Fruit fly (Drosophila melanogaster) whole organism, larva: ENCODE data around the gene CG31800.
A peak's percentile ranks its signal among the peaks of the same experiment; 100 is the strongest.

ENCODE experiments used
- noc ChIP-seq: fragments of 200-800 bp; sonication (Bioruptor generic); optimal IDR thresholded peaks from 3 replicates; lab custom pipeline; 2019; ENCODE audit warnings: missing biosample characterization, mild to moderate bottlenecking, missing genetic modification characterization, moderate library complexity

CG31800 gene

DNA sequence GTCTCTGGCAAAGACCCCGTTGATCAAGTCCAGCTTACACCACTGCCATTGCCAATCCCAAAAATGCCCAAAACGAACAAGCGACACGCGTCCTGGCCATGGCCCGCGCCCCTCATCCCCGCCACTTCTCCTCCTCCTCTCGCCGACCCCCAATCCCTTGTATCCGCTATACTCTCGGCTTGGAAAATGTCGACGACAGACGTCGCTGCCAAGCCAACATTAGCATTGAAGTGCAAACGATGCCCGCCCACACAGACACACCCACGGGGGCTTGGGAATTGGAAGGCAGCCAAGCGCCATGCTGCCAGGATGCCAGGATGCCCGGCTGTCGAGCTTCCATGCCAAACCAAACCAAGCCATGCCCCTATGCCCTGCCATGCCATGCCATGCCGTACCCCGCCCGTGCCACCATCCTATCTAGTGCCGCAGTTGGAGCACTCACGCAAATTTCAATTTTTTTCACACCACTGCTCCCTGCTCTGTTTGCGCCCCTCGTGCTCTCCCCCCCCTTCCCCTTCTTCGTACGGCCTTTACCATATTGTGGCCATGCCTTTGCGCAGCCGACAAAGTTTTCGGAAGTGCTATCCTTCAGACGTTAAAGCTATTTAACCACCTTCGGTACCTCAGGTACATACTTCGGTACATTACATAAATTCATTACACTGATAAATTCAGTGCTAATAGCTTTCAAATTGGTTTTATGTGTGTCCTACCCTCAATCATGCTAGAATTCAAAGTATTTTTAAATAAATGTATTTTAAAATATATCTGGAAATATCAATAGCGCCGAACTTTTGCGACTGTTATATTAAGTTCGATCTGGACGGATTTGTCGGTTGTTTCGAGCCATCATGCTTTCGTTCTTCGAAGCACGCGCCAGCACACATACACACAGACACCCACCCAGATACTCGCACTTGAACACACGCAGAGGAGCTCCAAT, 12.8 kb downstream of the CG31800 start:
- peak; percentile 51 for TF ChIP-seq noc

DNA sequence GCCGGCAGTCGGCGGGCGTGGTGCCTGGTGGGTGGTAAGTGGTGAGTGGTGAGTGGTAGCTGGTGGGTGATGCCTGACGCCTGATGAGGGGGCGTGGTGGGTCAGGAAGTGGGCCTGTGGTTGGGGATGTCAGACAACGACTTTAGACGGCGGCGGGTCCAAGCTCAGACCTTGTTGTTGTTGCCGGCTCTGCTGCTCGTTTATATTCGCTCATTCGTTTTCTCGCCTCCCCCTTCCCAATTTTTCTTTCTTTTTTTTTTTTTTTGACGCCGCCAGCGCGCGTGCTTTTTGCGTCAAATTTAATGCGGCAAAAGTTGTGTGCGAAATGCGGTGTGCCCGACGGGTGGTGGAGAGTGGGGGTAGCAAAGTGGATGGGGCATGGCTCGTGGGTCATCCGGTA, 14.7 kb downstream of the CG31800 start:
- TF ChIP-seq noc, result no peak

DNA sequence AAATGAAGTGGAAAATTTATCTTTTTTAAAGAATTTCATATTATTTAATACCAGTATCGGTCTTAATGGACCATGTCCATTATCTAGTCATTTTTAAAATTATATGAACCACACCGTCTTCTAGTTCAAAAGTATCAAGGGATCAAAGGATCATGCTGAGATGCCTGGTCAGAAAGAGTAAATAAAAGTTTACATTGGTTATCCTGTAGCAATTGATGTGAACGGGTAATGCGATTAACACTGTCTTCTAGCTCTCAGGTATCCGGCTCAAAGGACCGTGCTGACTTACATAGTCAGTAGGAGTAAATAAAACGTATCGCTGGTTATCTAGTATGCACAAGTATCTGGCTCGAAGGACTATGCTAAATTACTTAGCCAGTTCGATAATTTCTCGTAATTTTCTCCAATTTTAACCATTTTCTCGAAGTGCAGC, 15.2 kb downstream of the CG31800 start:
- no peak for TF ChIP-seq noc

DNA sequence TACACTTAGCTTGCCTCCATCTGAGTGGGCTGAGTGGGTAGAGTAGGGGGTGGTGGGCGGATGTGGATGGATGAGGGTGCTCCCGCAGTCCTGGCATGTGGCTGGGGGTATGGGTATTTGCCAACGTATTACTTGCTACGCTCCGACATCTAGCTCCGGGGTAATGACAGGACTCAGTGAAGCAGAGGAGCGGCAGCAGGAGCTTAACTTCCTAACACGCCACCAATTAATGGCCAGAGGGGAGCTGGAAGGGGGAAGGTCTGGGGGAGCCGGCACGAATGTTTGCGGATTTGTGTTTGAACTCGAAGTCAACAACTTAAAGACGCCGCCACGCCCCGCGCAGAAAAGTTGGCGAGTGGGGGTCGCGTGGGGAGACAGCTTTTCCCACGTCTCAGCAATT, 16.1 kb downstream of the CG31800 start:
- TF ChIP-seq noc, result no peak

DNA sequence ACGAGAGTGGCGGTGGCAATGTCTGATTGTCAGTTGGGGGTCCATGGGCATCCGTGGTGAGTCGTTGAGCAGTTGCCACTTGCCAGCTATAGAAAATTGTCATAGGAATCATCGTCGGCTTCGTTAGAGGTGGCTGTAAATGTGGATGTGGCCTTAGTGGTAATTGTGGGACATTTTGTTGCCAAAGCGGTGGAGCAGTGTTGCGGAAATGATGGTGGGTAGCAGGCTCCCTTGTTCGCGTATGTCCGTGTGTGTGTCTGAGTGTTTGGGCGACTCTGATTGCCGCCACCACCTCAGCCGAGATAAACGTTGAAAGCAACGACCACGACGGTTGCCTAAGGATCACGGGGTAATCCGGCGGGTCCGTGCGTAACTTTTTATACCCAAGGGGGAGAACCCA, 17.3 kb downstream of the CG31800 start:
- TF ChIP-seq noc, result no peak

DNA sequence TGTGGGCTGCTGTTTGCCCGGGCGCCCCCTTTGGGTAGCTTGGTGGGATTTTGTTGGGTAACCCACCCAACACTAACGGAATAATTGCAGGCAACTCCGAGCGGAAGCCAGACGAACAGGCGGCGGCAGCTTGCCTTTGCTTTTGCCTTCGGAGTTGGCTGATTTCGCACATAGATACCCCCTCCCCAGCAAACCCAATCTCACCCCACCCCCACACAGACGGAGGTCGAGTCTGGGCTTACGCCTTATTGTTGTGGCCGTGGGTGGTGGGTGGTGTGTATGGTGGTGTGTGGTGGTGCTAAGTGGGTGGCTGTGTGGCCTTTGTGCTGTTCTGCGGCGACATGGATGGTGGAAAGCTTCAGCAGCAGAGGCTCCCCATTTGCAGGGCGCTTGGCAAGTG, 18.7 kb downstream of the CG31800 start:
- no peak for TF ChIP-seq noc

DNA sequence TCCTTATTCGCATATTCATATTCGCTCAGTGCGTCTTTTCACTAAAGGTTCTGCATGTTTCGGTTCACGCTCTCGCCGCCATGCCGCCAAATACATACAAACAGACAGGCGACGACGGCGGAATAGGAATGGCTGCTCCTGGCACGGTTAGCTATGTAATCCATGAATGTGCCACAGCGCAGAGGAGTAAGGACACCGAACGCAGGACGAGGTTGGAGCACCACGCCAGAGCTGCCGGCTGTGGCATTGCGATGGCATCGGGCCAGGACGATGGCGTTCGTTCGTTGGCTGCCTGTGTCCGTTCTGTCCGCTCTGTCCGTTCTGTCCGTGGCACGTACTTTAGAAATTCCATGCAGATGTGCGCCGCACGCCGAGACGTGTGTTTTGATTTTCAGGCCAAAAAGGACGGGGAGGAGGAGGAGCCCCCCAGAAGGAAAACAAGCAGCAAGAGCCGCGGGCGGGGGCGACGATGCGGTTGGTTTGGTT, 19.5 kb downstream of the CG31800 start:
- TF ChIP-seq noc, result no peak

DNA sequence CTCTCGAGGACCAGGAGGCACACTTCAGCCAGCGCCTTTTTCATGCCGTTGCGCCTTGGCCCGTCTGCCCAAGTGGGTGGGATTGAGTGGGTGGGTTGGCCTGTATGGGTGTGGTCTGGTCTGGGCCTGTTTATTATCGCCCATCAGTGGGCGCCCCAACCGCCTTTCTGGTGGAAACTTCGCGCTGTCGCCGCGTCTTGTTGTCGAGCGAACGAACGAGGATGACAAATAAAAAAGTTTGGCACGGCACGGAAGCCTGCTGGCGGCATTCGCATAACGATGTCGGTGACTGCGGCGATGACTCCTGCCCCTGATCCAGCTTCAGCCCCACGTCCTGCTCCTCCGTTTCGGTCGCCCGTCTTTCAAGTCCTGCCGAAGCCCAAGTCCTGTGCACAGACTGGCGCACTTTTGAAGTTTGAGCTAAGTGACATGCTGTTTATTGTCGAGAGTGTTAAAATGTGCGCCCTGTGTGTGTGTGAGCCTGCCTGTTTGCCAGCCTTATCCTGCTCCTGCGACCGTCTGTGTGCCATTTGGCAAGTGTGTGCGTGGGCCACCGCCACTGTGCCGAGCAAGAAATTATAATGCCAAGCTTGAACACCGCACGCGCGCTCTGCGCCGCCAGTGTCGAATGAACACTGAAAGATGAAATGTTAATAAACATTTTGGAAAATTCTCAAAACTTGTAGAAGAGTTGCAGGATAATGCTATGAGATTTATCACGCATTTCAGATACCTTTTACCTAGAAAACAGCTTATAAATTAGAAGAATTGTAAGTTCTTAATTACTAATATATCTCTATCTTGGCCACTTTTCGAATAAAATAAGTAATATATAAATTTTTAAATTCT, 20.1 kb downstream of the CG31800 start:
- TF ChIP-seq noc, result peak; percentile 23

DNA sequence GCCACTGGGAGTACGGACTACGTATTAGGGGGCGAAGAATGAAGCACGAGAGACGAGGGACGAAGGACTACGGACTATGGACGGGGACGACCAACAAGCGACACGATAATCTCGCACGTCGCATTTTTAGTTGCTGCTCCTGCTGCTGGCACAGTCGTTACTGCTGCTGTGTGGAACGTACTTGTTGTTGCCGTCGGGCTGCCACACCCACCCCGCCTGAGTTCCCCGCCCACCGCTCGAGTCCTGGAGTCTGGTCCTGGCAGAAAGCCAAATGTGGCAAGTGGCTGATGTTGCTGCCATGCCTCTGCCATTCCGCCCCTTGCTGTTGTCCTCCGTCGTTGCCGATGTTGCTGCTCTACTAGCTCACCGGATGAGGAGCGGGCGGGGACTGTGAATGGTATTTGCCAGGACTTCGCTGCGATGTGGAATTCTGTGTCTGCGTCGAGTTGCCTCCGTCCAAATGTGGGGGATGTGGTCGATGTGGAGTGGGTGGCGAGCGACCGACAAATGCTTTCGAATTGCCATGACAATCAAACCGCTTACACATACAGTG, 21.5 kb downstream of the CG31800 start:
- TF ChIP-seq noc, result no peak

DNA sequence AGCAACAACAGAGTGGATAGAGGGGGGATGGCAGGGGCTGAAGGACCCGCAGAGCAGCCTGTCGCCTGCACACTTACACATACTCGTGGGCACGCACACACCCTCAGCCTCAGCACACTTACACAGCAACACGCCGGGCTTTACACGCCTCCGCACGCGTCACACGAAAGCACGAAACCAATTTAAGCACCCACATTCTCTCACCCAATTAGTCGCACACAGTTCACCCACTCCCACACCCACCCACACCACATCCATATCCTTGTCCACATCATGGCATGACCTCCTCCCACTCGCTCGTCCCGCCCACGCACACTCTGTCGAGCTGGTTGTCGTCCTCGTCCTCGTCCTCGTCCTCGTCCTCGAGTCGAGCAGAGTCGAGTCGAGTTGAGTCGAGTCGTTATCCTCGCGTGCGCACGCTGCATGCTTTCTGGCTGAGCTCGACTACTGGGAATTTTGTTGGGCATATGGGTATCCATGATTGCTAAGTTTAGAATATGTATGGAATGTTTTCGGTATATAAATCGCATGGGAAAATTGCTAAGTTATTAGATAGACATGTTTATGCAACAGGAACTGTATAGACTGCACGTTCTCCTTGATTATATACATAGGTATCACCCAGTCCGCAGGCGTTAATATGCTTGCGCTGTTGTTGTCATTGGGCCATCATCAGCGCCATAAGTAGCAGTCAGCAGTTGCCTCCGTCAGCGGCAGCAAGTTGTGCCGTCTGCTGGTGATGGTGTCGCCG, 22.3 kb downstream of the CG31800 start:
- peak; percentile 54 for TF ChIP-seq noc

DNA sequence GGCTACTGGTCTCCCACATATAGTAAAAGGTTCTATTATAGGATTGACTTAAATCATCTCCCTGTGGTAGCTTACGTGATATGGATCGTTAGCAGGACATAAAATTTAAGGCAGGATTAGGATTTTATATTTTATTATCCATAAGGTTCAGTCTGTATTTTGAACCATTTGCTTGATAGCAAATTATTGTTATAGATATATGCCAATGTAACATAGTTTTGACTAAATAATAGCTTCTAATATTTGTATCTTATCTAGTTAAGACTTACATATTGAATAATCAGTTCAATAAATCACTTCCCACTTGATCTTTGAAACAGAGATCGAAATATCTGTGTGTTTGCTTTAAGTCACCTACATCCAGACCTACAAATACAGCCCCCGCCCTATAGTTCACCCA, 23.8 kb downstream of the CG31800 start, which contains the start of gene robl37BC:
Gene robl37BC (plus strand): TSS at position 301 of the 400 bp plus-strand sequence.
- no peak for TF ChIP-seq noc

DNA sequence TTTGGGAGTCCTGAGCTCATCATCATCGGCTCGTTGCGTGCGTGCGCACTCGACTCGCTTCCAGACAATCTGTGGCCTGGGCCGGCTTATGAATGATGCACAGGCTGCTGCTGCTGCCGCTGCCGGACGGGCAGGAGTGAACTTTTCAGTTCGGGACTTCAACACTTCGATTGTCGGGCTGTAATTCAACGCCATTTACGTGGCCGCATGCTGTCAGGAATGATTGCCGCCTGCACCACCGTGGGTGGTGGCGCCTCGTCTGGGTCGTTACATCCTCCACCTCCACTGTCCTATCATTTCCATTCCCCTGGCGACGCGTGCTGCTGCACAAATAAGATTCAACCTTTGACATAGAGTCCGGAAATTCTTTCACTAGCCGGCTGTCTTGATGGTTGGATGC, 24.3 kb downstream of the CG31800 start:
- no peak for TF ChIP-seq noc

DNA sequence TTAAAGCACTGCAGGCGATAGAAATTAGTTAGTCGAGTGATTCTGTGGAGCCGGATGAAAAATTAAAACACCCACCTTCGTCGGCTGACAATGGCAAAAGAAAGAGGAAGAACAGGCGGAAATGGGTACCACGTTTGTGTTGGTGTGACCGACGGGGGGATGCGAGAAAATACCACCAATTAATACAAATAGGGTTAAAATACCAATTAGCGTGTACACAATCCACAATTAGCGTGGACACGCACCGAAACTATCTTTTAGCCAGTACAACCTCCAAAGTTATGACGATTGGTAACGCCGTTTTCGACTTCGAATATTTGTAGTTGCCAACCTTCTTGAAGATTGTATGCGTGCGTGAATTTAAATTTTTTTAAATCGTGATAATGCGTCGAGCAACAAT, 25.2 kb downstream of the CG31800 start, which contains the start of gene RpL30:
Gene RpL30 (minus strand): TSS at position 177 of the 400 bp plus-strand sequence.
- peak; percentile 82 for TF ChIP-seq noc

DNA sequence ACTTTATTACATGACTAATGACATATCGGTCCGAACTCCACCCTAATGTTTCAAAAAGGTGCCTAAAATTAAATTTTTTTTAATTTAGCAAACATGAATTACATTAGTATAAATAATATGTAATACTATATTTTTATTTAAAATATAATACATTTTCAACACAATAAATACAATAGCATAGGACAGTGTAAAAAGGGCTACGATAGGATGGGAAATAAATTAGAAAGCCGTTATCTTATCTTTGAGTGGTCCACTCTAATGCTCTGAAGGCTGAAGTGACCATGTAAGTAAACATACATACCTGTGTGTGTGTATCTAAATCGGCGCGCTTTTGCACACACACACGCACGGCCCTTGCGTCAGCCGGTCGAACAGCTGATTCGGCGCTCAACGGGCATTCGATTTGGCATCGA, 31.4 kb downstream of the CG31800 start, which contains the start of gene CG31793:
Gene CG31793 (plus strand): TSS at position 409 of the 413 bp plus-strand sequence.
- peak; percentile 88 for TF ChIP-seq noc

DNA sequence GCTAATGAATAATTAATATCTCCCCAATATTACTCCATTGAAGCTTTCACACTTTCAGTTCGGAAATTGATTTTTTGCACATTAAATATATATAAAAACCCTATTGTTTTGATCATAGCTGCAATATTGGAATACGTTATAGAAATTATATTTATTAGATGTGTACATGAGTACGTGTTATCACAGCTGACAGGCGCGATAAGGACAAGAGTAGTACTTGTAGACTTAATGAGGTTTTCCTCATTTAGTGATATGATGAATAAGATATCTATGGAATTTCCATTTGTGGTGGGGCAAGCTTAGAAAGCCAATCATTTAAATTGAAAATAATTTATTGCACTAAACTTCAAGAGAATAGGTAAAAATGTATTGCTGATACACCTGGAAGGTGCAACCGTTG, 31.9 kb downstream of the CG31800 start:
- TF ChIP-seq noc, result no peak

DNA sequence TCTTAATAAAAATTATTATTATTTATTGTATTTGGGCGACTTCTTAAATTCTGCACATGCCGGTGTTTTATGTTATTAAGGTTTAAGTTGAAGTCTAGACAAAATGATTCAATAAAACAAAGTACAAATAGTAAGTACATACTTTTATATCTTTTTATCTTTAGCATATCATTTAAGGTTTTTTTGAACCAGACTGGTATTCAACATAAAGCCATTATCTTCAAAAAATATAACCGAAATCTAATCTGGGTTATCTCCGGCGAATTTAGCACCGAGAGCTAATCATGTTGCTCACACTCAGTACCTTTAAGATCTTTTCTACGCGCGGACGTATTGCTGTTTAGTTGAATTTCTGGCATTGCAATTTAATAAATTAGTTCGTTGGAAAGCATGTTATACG, 37.2 kb downstream of the CG31800 start, which contains the start of gene CG31792:
Gene CG31792 (plus strand): TSS at position 301 of the 400 bp plus-strand sequence.
- no peak for TF ChIP-seq noc
